Fruit fly (Drosophila melanogaster): ENCODE data around the gene Arl1.
A peak's percentile ranks its signal among the peaks of the same experiment; 100 is the strongest.

dm6 chr3L:16011319-16012210, 28.6 kb downstream of the Arl1 start, which contains the start of gene mib1:
- TF ChIP-seq dpn (GFP tag; optimal IDR thresholded peaks at IDR 0.05) (peak in 1 of 2 experiments; percentile 32), Mes4 (GFP tag; optimal IDR thresholded peaks at IDR 0.05) (no peak), CG6854 (GFP tag; optimal IDR thresholded peaks at IDR 0.05) (no peak)
